Fruit fly (Drosophila melanogaster) whole organism, embryonic: ENCODE data around the gene CG11790.

Experiments used
- Atf-2 ChIP-seq: fragments of 200-800 bp; sonication (Bioruptor generic); optimal IDR thresholded peaks from 2 replicates; lab custom pipeline; 2016; ENCODE audit warnings: missing biosample characterization, missing genetic modification characterization
- B-H1 ChIP-seq: fragments of 200-800 bp; sonication (Bioruptor generic); IDR thresholded peaks from 3 replicates; pipeline ENCODE4 v1.3.6; 2022; ENCODE audit warnings: missing biosample characterization, missing genetic modification characterization
- Bgb ChIP-seq: fragments of 200-800 bp; sonication (Bioruptor generic); IDR thresholded peaks from 2 replicates; pipeline ENCODE4 v1.3.6; 2022; ENCODE audit warnings: missing biosample characterization, missing genetic modification characterization; ENCODE audit not compliant: partially characterized antibody
- Blimp-1 ChIP-seq: fragments of 200-800 bp; sonication (Bioruptor generic); optimal IDR thresholded peaks from 3 replicates; lab custom pipeline; 2018; ENCODE audit warnings: missing biosample characterization, missing genetic modification characterization, mild to moderate bottlenecking, moderate library complexity, missing genetic modification reagents
- CG10543 ChIP-seq: fragments of 200-800 bp; sonication (Bioruptor generic); optimal IDR thresholded peaks from 3 replicates; lab custom pipeline; 2017; ENCODE audit warnings: missing biosample characterization, mild to moderate bottlenecking, missing genetic modification characterization, moderate library complexity
- CG10654 ChIP-seq: fragments of 200-800 bp; sonication (Bioruptor generic); optimal IDR thresholded peaks from 2 replicates; lab custom pipeline; 2016; ENCODE audit warnings: missing biosample characterization, missing genetic modification characterization
- CG10959 ChIP-seq: fragments of 200-800 bp; sonication (Bioruptor generic); IDR thresholded peaks from 2 replicates; pipeline ENCODE4 v1.3.6; 2022; ENCODE audit warnings: missing biosample characterization, missing genetic modification characterization
- CG12391 ChIP-seq: fragments of 200-800 bp; sonication (Bioruptor generic); optimal IDR thresholded peaks from 3 replicates; lab custom pipeline; 2018; ENCODE audit warnings: missing biosample characterization, mild to moderate bottlenecking, missing genetic modification characterization, moderate library complexity
- CG12942 ChIP-seq: fragments of 200-800 bp; sonication (Bioruptor generic); optimal IDR thresholded peaks from 3 replicates; lab custom pipeline; 2016; ENCODE audit warnings: missing biosample characterization, missing genetic modification characterization
- CG13296 ChIP-seq: fragments of 200-800 bp; sonication (Bioruptor generic); optimal IDR thresholded peaks from 3 replicates; lab custom pipeline; 2018; ENCODE audit warnings: missing biosample characterization, mild to moderate bottlenecking, missing genetic modification characterization
- CG14965 ChIP-seq: fragments of 200-800 bp; sonication (Bioruptor generic); optimal IDR thresholded peaks from 2 replicates; lab custom pipeline; 2016; ENCODE audit warnings: missing biosample characterization, missing genetic modification characterization, borderline replicate concordance
- CG15269 ChIP-seq: fragments of 200-800 bp; sonication (Bioruptor generic); optimal IDR thresholded peaks from 2 replicates; lab custom pipeline; 2018; ENCODE audit warnings: missing biosample characterization, mild to moderate bottlenecking, missing genetic modification characterization, moderate library complexity
- CG16813 ChIP-seq: fragments of 200-800 bp; sonication (Bioruptor generic); IDR thresholded peaks from 3 replicates; pipeline ENCODE4 v1.3.6; 2022; ENCODE audit warnings: missing biosample characterization, missing genetic modification characterization; ENCODE audit not compliant: partially characterized antibody
- CG18262 ChIP-seq: fragments of 200-800 bp; optimal IDR thresholded peaks from 3 replicates; lab custom pipeline; 2019; ENCODE audit warnings: missing biosample characterization, mild to moderate bottlenecking, missing genetic modification characterization, moderate library complexity
- CG2129 ChIP-seq: fragments of 200-800 bp; sonication (Bioruptor generic); IDR thresholded peaks from 2 replicates; pipeline ENCODE4 v1.3.6; 2022; ENCODE audit warnings: missing biosample characterization, missing genetic modification characterization; ENCODE audit not compliant: partially characterized antibody
- CG2875 ChIP-seq: fragments of 200-800 bp; sonication (Bioruptor generic); optimal IDR thresholded peaks from 2 replicates; lab custom pipeline; 2017; ENCODE audit warnings: missing biosample characterization, mild to moderate bottlenecking, missing genetic modification characterization, missing genetic modification reagents
- CG31388 ChIP-seq: fragments of 200-800 bp; sonication (Bioruptor generic); optimal IDR thresholded peaks from 2 replicates; lab custom pipeline; 2016; ENCODE audit warnings: missing biosample characterization, missing genetic modification characterization
- CG3163 ChIP-seq: fragments of 200-800 bp; sonication (Bioruptor generic); optimal IDR thresholded peaks from 3 replicates; lab custom pipeline; 2016; ENCODE audit warnings: missing biosample characterization, missing genetic modification characterization
- CG4424 ChIP-seq: fragments of 200-800 bp; sonication (Bioruptor generic); optimal IDR thresholded peaks from 3 replicates; lab custom pipeline; 2016; ENCODE audit warnings: missing biosample characterization, missing genetic modification characterization
- CG7745 ChIP-seq: fragments of 200-800 bp; sonication (Bioruptor generic); optimal IDR thresholded peaks from 2 replicates; lab custom pipeline; 2018; ENCODE audit warnings: missing biosample characterization, mild to moderate bottlenecking, missing genetic modification characterization, moderate library complexity
- CG8359 ChIP-seq: fragments of 200-800 bp; sonication (Bioruptor generic); optimal IDR thresholded peaks from 2 replicates; lab custom pipeline; 2017; ENCODE audit warnings: missing biosample characterization, mild to moderate bottlenecking, missing genetic modification characterization, borderline replicate concordance
- CoRest ChIP-seq: fragments of 200-800 bp; sonication (Bioruptor generic); optimal IDR thresholded peaks from 3 replicates; lab custom pipeline; 2018; ENCODE audit warnings: missing biosample characterization, mild to moderate bottlenecking, missing genetic modification characterization, moderate library complexity
- Dbx ChIP-seq: fragments of 200-800 bp; sonication (Bioruptor generic); IDR thresholded peaks from 3 replicates; pipeline ENCODE4 v1.3.6; 2022; ENCODE audit warnings: missing biosample characterization, missing genetic modification characterization
- Dp ChIP-seq: fragments of 200-800 bp; sonication (Bioruptor generic); optimal IDR thresholded peaks from 2 replicates; lab custom pipeline; 2018; ENCODE audit warnings: missing biosample characterization, mild to moderate bottlenecking, missing genetic modification characterization, moderate library complexity
- Ets97D ChIP-seq: fragments of 200-800 bp; sonication (Bioruptor generic); optimal IDR thresholded peaks from 3 replicates; lab custom pipeline; 2016; ENCODE audit warnings: missing biosample characterization, missing genetic modification characterization
- Lhr ChIP-seq: fragments of 200-800 bp; sonication (Bioruptor generic); optimal IDR thresholded peaks from 3 replicates; lab custom pipeline; 2017; ENCODE audit warnings: mild to moderate bottlenecking, missing biosample characterization, missing genetic modification reagents, missing genetic modification characterization
- NfI ChIP-seq: fragments of 200-800 bp; sonication (Bioruptor generic); optimal IDR thresholded peaks from 3 replicates; lab custom pipeline; 2018; ENCODE audit warnings: missing biosample characterization, mild to moderate bottlenecking, missing genetic modification characterization, moderate library complexity
- Trl ChIP-seq, 3 experiments: fragments of >200 bp in 2 of 3; fragments of 200-800 bp in 1 of 3; sonication (Bioruptor generic) in 1 of 3; optimal IDR thresholded peaks; 2 replicates in 1 of 3; 3 replicates in 2 of 3; lab custom pipeline; 2016 to 2017; ENCODE audit warnings: missing biosample characterization in 1 of 3, missing genetic modification characterization in 1 of 3
- ap ChIP-seq: fragments of 200-800 bp; sonication (Bioruptor generic); IDR thresholded peaks from 2 replicates; pipeline ENCODE4 v1.3.6; 2022; ENCODE audit warnings: missing biosample characterization, missing genetic modification characterization
- chn ChIP-seq: fragments of 200-800 bp; sonication (Bioruptor generic); optimal IDR thresholded peaks from 2 replicates; lab custom pipeline; 2016; ENCODE audit warnings: missing biosample characterization, missing genetic modification characterization
- dm ChIP-seq: fragments of 200-800 bp; sonication (Bioruptor generic); optimal IDR thresholded peaks from 3 replicates; lab custom pipeline; 2016; ENCODE audit warnings: missing biosample characterization, missing genetic modification characterization
- ems ChIP-seq: fragments of 200-800 bp; sonication (Bioruptor generic); optimal IDR thresholded peaks from 3 replicates; lab custom pipeline; 2016; ENCODE audit warnings: missing biosample characterization, missing genetic modification characterization
- exex ChIP-seq: fragments of 200-800 bp; sonication (Bioruptor generic); optimal IDR thresholded peaks from 4 replicates; lab custom pipeline; 2018; ENCODE audit warnings: missing biosample characterization, mild to moderate bottlenecking, missing genetic modification characterization, moderate library complexity
- fd96Cb ChIP-seq: fragments of 200-800 bp; sonication (Bioruptor generic); optimal IDR thresholded peaks from 2 replicates; lab custom pipeline; 2018; ENCODE audit warnings: missing biosample characterization, mild to moderate bottlenecking, missing genetic modification characterization, moderate library complexity
- gce ChIP-seq: fragments of 200-800 bp; sonication (Bioruptor generic); IDR thresholded peaks from 3 replicates; pipeline ENCODE4 v1.3.6; 2022; ENCODE audit warnings: missing biosample characterization, missing genetic modification characterization
- gsb ChIP-seq: fragments of 200-800 bp; sonication (Bioruptor generic); IDR thresholded peaks from 2 replicates; pipeline ENCODE4 v1.3.6; 2022; ENCODE audit warnings: missing biosample characterization, missing genetic modification characterization
- hkb ChIP-seq, 2 experiments: fragments of 200-800 bp in 1 of 2; fragments of >200 bp in 1 of 2; sonication (Bioruptor generic) in 1 of 2; IDR thresholded peaks in 1 of 2; optimal IDR thresholded peaks in 1 of 2; 2 replicates each; pipeline versions ENCODE4 v1.3.6 to Lab custom; 2017 to 2022; ENCODE audit warnings: missing biosample characterization in 1 of 2, missing genetic modification characterization in 1 of 2
- inv ChIP-seq: fragments of 200-800 bp; sonication (Bioruptor generic); IDR thresholded peaks from 2 replicates; pipeline ENCODE4 v1.3.6; 2022; ENCODE audit warnings: missing biosample characterization, missing genetic modification characterization; ENCODE audit not compliant: partially characterized antibody
- jumu ChIP-seq: fragments of 200-800 bp; sonication (Bioruptor generic); optimal IDR thresholded peaks from 3 replicates; lab custom pipeline; 2016; ENCODE audit warnings: missing biosample characterization, missing genetic modification characterization
- nerfin-2 ChIP-seq: fragments of 200-800 bp; sonication (Bioruptor generic); IDR thresholded peaks from 2 replicates; pipeline ENCODE4 v1.3.6; 2022; ENCODE audit warnings: missing biosample characterization, missing genetic modification characterization; ENCODE audit not compliant: partially characterized antibody
- pita ChIP-seq: fragments of 200-800 bp; sonication (Bioruptor generic); optimal IDR thresholded peaks from 2 replicates; lab custom pipeline; 2017; ENCODE audit warnings: missing biosample characterization, mild to moderate bottlenecking, missing genetic modification characterization
- ranshi ChIP-seq: fragments of 200-800 bp; sonication (Bioruptor generic); IDR thresholded peaks from 2 replicates; pipeline ENCODE4 v1.3.6; 2022; ENCODE audit warnings: missing biosample characterization, missing genetic modification characterization
- row ChIP-seq: fragments of 200-800 bp; sonication (Bioruptor generic); IDR thresholded peaks from 3 replicates; pipeline ENCODE4 v1.3.6; 2022; ENCODE audit warnings: missing biosample characterization, missing genetic modification characterization
- sima ChIP-seq: fragments of 200-800 bp; sonication (Bioruptor generic); optimal IDR thresholded peaks from 2 replicates; lab custom pipeline; 2016; ENCODE audit warnings: missing biosample characterization, missing genetic modification characterization
- sob ChIP-seq: fragments of 200-800 bp; sonication (Bioruptor generic); IDR thresholded peaks from 2 replicates; pipeline ENCODE4 v1.3.6; 2022; ENCODE audit warnings: missing biosample characterization, missing genetic modification characterization
- tgo ChIP-seq: fragments of 200-800 bp; sonication (Bioruptor generic); IDR thresholded peaks from 3 replicates; pipeline ENCODE4 v1.3.6; 2022; ENCODE audit warnings: missing biosample characterization, missing genetic modification characterization
- tna ChIP-seq: fragments of 200-800 bp; sonication (Bioruptor generic); IDR thresholded peaks from 2 replicates; pipeline ENCODE4 v1.3.6; 2022; ENCODE audit warnings: missing biosample characterization, missing genetic modification characterization; ENCODE audit not compliant: partially characterized antibody
- ttk ChIP-seq: fragments of 200-800 bp; sonication (Bioruptor generic); IDR thresholded peaks from 2 replicates; pipeline ENCODE4 v2.1.2; 2022; ENCODE audit warnings: missing biosample characterization, missing genetic modification characterization
- tx ChIP-seq: fragments of 200-800 bp; sonication (Bioruptor generic); optimal IDR thresholded peaks from 2 replicates; lab custom pipeline; 2016; ENCODE audit warnings: missing biosample characterization, missing genetic modification characterization

CG11790 gene

dm6 chr3R:25004763-25005162 lies 42.7 kb upstream of the CG11790 start (continued):
- TF ChIP-seq CG4424 (GFP tag; lab: Kevin White, UChicago) (peak; percentile 58), CG8359 (GFP tag; lab: Kevin White, UChicago) (no peak), CG12391 (peak; percentile 54), ap (GFP tag; lab: Robert Waterston, UW) (no peak), CG2875 (GFP tag; lab: Kevin White, UChicago) (peak; percentile 1), CG13296 (GFP tag; lab: Kevin White, UChicago) (no peak), CoRest (tag; lab: Kevin White, UChicago) (peak; percentile 43), ranshi (GFP tag; lab: Robert Waterston, UW) (no peak), CG3163 (GFP tag; lab: Kevin White, UChicago) (peak; percentile 13), CG14965 (GFP tag; lab: Kevin White, UChicago) (no peak), sima (GFP tag; lab: Kevin White, UChicago) (no peak), nerfin-2 (GFP tag; lab: Robert Waterston, UW) (no peak), chn (GFP tag; lab: Kevin White, UChicago) (peak; percentile 45), fd96Cb (tag; lab: Kevin White, UChicago) (peak; percentile 56), dm (peak; percentile 6), Atf-2 (GFP tag; lab: Kevin White, UChicago) (peak; percentile 41), CG7745 (tag; lab: Kevin White, UChicago) (no peak), CG10543 (GFP tag; lab: Kevin White, UChicago) (no peak), CG10959 (no peak), ttk (0 out of 2 replicates have a peak, but pooled peaks have one; percentile 24), pita (GFP tag; lab: Kevin White, UChicago) (no peak), Dp (GFP tag; lab: Kevin White, UChicago) (no peak), ems (GFP tag; lab: Kevin White, UChicago) (no peak), CG18262 (peak; percentile 44), sob (GFP tag; lab: Robert Waterston, UW) (peak; percentile 77), B-H1 (peak; percentile 60; the same call in 2 of the 3 replicates), jumu (no peak), Dbx (GFP tag; lab: Robert Waterston, UW) (0 out of 3 replicates have a peak, but pooled peaks have one; percentile 42), CG15269 (tag; lab: Kevin White, UChicago) (peak; percentile 66), hkb (optimal IDR thresholded peaks at IDR 0.05; lab: Kevin White, UChicago) (no peak), hkb (GFP tag; IDR thresholded peaks at IDR 0.05; lab: Robert Waterston, UW) (peak; percentile 10; the same call in 1 of the 2 replicates), row (GFP tag; lab: Robert Waterston, UW) (peak; percentile 71), tgo (GFP tag; lab: Robert Waterston, UW) (peak; percentile 72), tna (GFP tag; lab: Robert Waterston, UW) (no peak), CG31388 (GFP tag; lab: Kevin White, UChicago) (peak; percentile 8), Trl (optimal IDR thresholded peaks at IDR 0.05; lab: Kevin White, UChicago) (no peak), Trl (GFP tag; optimal IDR thresholded peaks at IDR 0.05; lab: Kevin White, UChicago) (peak; percentile 6), exex (no peak), gsb (GFP tag; lab: Robert Waterston, UW) (no peak), CG10654 (GFP tag; lab: Kevin White, UChicago) (peak; percentile 32), Bgb (GFP tag; lab: Robert Waterston, UW) (no peak), NfI (GFP tag; lab: Kevin White, UChicago) (peak; percentile 44), tx (GFP tag; lab: Kevin White, UChicago) (peak; percentile 20), inv (no peak), CG16813 (GFP tag; lab: Robert Waterston, UW) (no peak), CG12942 (peak; percentile 44), CG2129 (no peak), Blimp-1 (GFP tag; lab: Kevin White, UChicago) (peak; percentile 65), Ets97D (GFP tag; lab: Kevin White, UChicago) (no peak), Lhr (GFP tag; lab: Kevin White, UChicago) (no peak), gce (GFP tag; lab: Robert Waterston, UW) (no peak)
